Fruit fly (Drosophila melanogaster): ENCODE measurements around the gene TfIIFalpha.

DNA sequence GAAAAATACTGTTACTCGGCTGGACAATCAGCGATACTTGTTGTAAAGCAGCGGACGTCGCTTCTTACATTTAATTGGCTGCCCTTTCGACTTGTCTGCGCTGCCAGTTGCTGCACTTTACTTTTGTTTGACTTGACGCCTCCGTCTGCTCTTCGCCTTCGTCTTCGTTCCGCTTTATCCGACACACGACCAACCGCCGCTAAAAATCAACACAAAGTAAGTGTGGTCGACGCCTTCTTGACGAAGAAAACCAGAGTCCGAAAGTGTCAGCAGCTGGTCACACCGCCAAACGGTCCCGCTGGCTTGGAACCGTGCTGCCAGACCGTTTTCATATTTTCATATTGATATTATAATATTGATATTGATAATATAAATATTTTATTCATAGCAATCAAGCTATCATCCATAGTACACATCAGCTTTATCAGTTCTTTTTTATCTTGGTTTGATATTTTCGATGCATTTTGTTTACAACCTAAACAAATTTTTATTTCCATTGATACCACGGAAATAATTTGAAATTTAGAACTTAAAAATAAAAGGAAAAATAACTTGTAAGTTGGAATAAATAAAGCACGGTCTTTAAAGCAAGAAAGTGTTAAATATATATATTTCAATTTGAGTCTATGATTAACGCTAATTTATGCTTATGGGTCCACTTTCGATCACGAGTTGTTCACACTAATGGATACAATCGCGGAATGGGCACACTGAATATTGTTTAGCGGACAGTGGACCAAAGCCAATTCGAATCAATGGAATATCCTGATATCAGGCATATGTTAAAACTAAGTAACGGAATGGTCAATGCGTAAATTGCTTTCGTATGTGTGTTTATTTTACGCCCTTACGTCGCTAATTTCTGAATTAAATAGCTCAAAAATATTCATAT is 25.7 kb downstream of the TfIIFalpha start, which contains the start of gene Dmtn:
- TF ChIP-seq CG12768 (GFP tag; optimal IDR thresholded peaks at IDR 0.05) (peak; percentile 27), CG1620 (GFP tag; optimal IDR thresholded peaks at IDR 0.05) (peak; percentile 16), CG7045 (GFP tag; optimal IDR thresholded peaks at IDR 0.05) (no peak), ovo (GFP tag; optimal IDR thresholded peaks at IDR 0.05) (peak; percentile 50), Hr96 (GFP tag; optimal IDR thresholded peaks at IDR 0.05) (no peak), kay (GFP tag; ENCODE audit: borderline replicate concordance) (no peak), tj (GFP tag; optimal IDR thresholded peaks at IDR 0.05) (peak; percentile 22), Clk (GFP tag; optimal IDR thresholded peaks at IDR 0.05) (no peak), CG7101 (tag; optimal IDR thresholded peaks at IDR 0.05) (peak; percentile 54), cic (GFP tag; optimal IDR thresholded peaks at IDR 0.05) (peak; percentile 14)
